Fruit fly (Drosophila melanogaster) whole organism, embryonic: ENCODE measurements around the gene bab1.
A peak's percentile ranks its signal among the peaks of the same experiment; 100 is the strongest.

ENCODE experiments used
- ATbp ChIP-seq: fragments of 200-800 bp; sonication (Bioruptor generic); optimal IDR thresholded peaks from 2 replicates; lab custom pipeline; 2017; ENCODE audit warnings: missing biosample characterization, mild to moderate bottlenecking, missing genetic modification characterization, missing genetic modification reagents
- Blimp-1 ChIP-seq: fragments of 200-800 bp; sonication (Bioruptor generic); optimal IDR thresholded peaks from 3 replicates; lab custom pipeline; 2018; ENCODE audit warnings: missing biosample characterization, missing genetic modification characterization, mild to moderate bottlenecking, moderate library complexity, missing genetic modification reagents
- CG10431 ChIP-seq: fragments of 200-800 bp; sonication (Bioruptor generic); optimal IDR thresholded peaks from 3 replicates; lab custom pipeline; 2018; ENCODE audit warnings: missing biosample characterization, mild to moderate bottlenecking, missing genetic modification characterization
- CG10462 ChIP-seq: fragments of 200-800 bp; sonication (Bioruptor generic); optimal IDR thresholded peaks from 2 replicates; lab custom pipeline; 2016; ENCODE audit warnings: missing biosample characterization, missing genetic modification characterization
- CG11723 ChIP-seq: fragments of 200-800 bp; sonication (Bioruptor generic); optimal IDR thresholded peaks from 2 replicates; lab custom pipeline; 2017; ENCODE audit warnings: missing biosample characterization, mild to moderate bottlenecking, missing genetic modification characterization
- CG12299 ChIP-seq: fragments of 200-800 bp; sonication (Bioruptor generic); optimal IDR thresholded peaks from 2 replicates; lab custom pipeline; 2018; ENCODE audit warnings: missing biosample characterization, mild to moderate bottlenecking, missing genetic modification characterization
- CG12942 ChIP-seq: fragments of 200-800 bp; sonication (Bioruptor generic); optimal IDR thresholded peaks from 3 replicates; lab custom pipeline; 2016; ENCODE audit warnings: missing biosample characterization, missing genetic modification characterization
- CG15269 ChIP-seq: fragments of 200-800 bp; sonication (Bioruptor generic); optimal IDR thresholded peaks from 2 replicates; lab custom pipeline; 2018; ENCODE audit warnings: missing biosample characterization, mild to moderate bottlenecking, missing genetic modification characterization, moderate library complexity
- CG1602 ChIP-seq: fragments of 200-800 bp; sonication (Bioruptor generic); optimal IDR thresholded peaks from 3 replicates; lab custom pipeline; 2016; ENCODE audit warnings: missing biosample characterization, missing genetic modification characterization
- CG1647 ChIP-seq: fragments of 200-800 bp; sonication (Bioruptor generic); optimal IDR thresholded peaks from 3 replicates; lab custom pipeline; 2016; ENCODE audit warnings: missing biosample characterization, missing genetic modification characterization
- CG17186 ChIP-seq: fragments of 200-800 bp; sonication (Bioruptor generic); optimal IDR thresholded peaks from 3 replicates; lab custom pipeline; 2017; ENCODE audit warnings: missing biosample characterization, missing genetic modification reagents, missing genetic modification characterization
- CG18619 ChIP-seq: fragments of 200-800 bp; sonication (Bioruptor generic); optimal IDR thresholded peaks from 3 replicates; lab custom pipeline; 2017; ENCODE audit warnings: missing biosample characterization, mild to moderate bottlenecking, missing genetic modification characterization
- CG18764 ChIP-seq: fragments of 200-800 bp; sonication (Bioruptor generic); optimal IDR thresholded peaks from 3 replicates; lab custom pipeline; 2016; ENCODE audit warnings: missing biosample characterization, missing genetic modification characterization
- CG2116 ChIP-seq: fragments of 200-800 bp; sonication (Bioruptor generic); optimal IDR thresholded peaks from 3 replicates; lab custom pipeline; 2018; ENCODE audit warnings: missing biosample characterization, mild to moderate bottlenecking, missing genetic modification characterization
- CG3065 ChIP-seq: fragments of 200-800 bp; sonication (Bioruptor generic); optimal IDR thresholded peaks from 2 replicates; lab custom pipeline; 2016; ENCODE audit warnings: missing biosample characterization, missing genetic modification characterization
- CG3838 ChIP-seq: fragments of 200-800 bp; sonication (Bioruptor generic); optimal IDR thresholded peaks from 3 replicates; lab custom pipeline; 2016; ENCODE audit warnings: missing biosample characterization, missing genetic modification characterization
- CG6654 ChIP-seq: fragments of 200-800 bp; sonication (Bioruptor generic); optimal IDR thresholded peaks from 2 replicates; lab custom pipeline; 2017; ENCODE audit warnings: missing biosample characterization, mild to moderate bottlenecking, missing genetic modification characterization
- CG7271 ChIP-seq: fragments of 200-800 bp; sonication (Bioruptor generic); optimal IDR thresholded peaks from 2 replicates; lab custom pipeline; 2018; ENCODE audit warnings: missing biosample characterization, mild to moderate bottlenecking, missing genetic modification characterization, moderate library complexity
- CG7987 ChIP-seq: fragments of 200-800 bp; sonication (Bioruptor generic); optimal IDR thresholded peaks from 2 replicates; lab custom pipeline; 2018; ENCODE audit warnings: missing biosample characterization, mild to moderate bottlenecking, missing genetic modification characterization, moderate library complexity
- CHES-1-like ChIP-seq: fragments of 200-800 bp; sonication (Bioruptor generic); optimal IDR thresholded peaks from 2 replicates; lab custom pipeline; 2016; ENCODE audit warnings: missing biosample characterization, missing genetic modification characterization
- Fer1 ChIP-seq: fragments of 200-800 bp; sonication (Bioruptor generic); optimal IDR thresholded peaks from 2 replicates; lab custom pipeline; 2017; ENCODE audit warnings: missing biosample characterization, mild to moderate bottlenecking, missing genetic modification characterization
- Hand ChIP-seq: fragments of 200-800 bp; sonication (Bioruptor generic); optimal IDR thresholded peaks from 2 replicates; lab custom pipeline; 2017; ENCODE audit warnings: mild to moderate bottlenecking, missing biosample characterization, missing genetic modification reagents, missing genetic modification characterization
- Hmx ChIP-seq: fragments of 200-800 bp; sonication (Bioruptor generic); optimal IDR thresholded peaks from 2 replicates; lab custom pipeline; 2016; ENCODE audit warnings: missing biosample characterization, missing genetic modification characterization
- Mad ChIP-seq: fragments of 200-800 bp; sonication (Bioruptor generic); optimal IDR thresholded peaks from 2 replicates; lab custom pipeline; 2016; ENCODE audit warnings: missing biosample characterization, missing genetic modification characterization
- Mes4 ChIP-seq: fragments of 200-800 bp; sonication (Bioruptor generic); optimal IDR thresholded peaks from 2 replicates; lab custom pipeline; 2016; ENCODE audit warnings: missing biosample characterization, missing genetic modification characterization
- NC2α ChIP-seq: fragments of 200-800 bp; sonication (Bioruptor generic); optimal IDR thresholded peaks from 2 replicates; lab custom pipeline; 2016; ENCODE audit warnings: missing biosample characterization, missing genetic modification characterization
- Nf-YC ChIP-seq: fragments of 200-800 bp; optimal IDR thresholded peaks from 3 replicates; lab custom pipeline; 2019; ENCODE audit warnings: missing biosample characterization, mild to moderate bottlenecking, missing genetic modification characterization, moderate library complexity
- Oli ChIP-seq: fragments of 200-800 bp; sonication (Bioruptor generic); optimal IDR thresholded peaks from 2 replicates; lab custom pipeline; 2018; ENCODE audit warnings: missing biosample characterization, mild to moderate bottlenecking, missing genetic modification characterization, moderate library complexity
- Opbp ChIP-seq: fragments of 200-800 bp; sonication (Bioruptor generic); IDR thresholded peaks from 3 replicates; pipeline ENCODE4 v1.3.6; 2022; ENCODE audit warnings: missing biosample characterization, missing genetic modification characterization; ENCODE audit not compliant: partially characterized antibody
- PHDP ChIP-seq: fragments of 200-800 bp; sonication (Bioruptor generic); optimal IDR thresholded peaks from 3 replicates; lab custom pipeline; 2018; ENCODE audit warnings: missing biosample characterization, mild to moderate bottlenecking, missing genetic modification characterization, moderate library complexity
- Six4 ChIP-seq: fragments of 200-800 bp; sonication (Bioruptor generic); optimal IDR thresholded peaks from 2 replicates; lab custom pipeline; 2016; ENCODE audit warnings: missing biosample characterization, missing genetic modification characterization
- Sry-β ChIP-seq: fragments of 200-800 bp; sonication (Bioruptor generic); optimal IDR thresholded peaks from 2 replicates; lab custom pipeline; 2018; ENCODE audit warnings: missing biosample characterization, mild to moderate bottlenecking, missing genetic modification characterization, moderate library complexity
- ab ChIP-seq: fragments of 200-800 bp; sonication (Bioruptor generic); optimal IDR thresholded peaks from 2 replicates; lab custom pipeline; 2016; ENCODE audit warnings: missing biosample characterization, missing genetic modification characterization
- bowl ChIP-seq: fragments of 200-800 bp; sonication (Bioruptor generic); IDR thresholded peaks from 2 replicates; pipeline ENCODE4 v1.3.6; 2022; ENCODE audit warnings: missing biosample characterization, missing genetic modification characterization
- cg ChIP-seq: fragments of 200-800 bp; sonication (Bioruptor generic); optimal IDR thresholded peaks from 3 replicates; lab custom pipeline; 2019; ENCODE audit warnings: missing biosample characterization, mild to moderate bottlenecking, missing genetic modification characterization, moderate library complexity
- dmrt99B ChIP-seq: fragments of 200-800 bp; sonication (Bioruptor generic); optimal IDR thresholded peaks from 2 replicates; lab custom pipeline; 2018; ENCODE audit warnings: missing biosample characterization, mild to moderate bottlenecking, missing genetic modification characterization, moderate library complexity
- en ChIP-seq: fragments of 200-800 bp; sonication (Bioruptor generic); optimal IDR thresholded peaks from 2 replicates; lab custom pipeline; 2016; ENCODE audit warnings: missing biosample characterization, missing genetic modification characterization
- esg ChIP-seq: fragments of 200-800 bp; sonication (Bioruptor generic); conservative IDR thresholded peaks from 2 replicates; pipeline ENCODE4 v1.3.6; 2022; ENCODE audit warnings: missing biosample characterization, missing genetic modification characterization
- eyg ChIP-seq: fragments of 200-800 bp; sonication (Bioruptor generic); optimal IDR thresholded peaks from 3 replicates; lab custom pipeline; 2016; ENCODE audit warnings: missing biosample characterization, missing genetic modification characterization
- fd3F ChIP-seq: fragments of 200-800 bp; sonication (Bioruptor generic); optimal IDR thresholded peaks from 2 replicates; lab custom pipeline; 2018; ENCODE audit warnings: missing biosample characterization, mild to moderate bottlenecking, missing genetic modification characterization, moderate library complexity
- hb ChIP-seq: fragments of 200-800 bp; sonication (Bioruptor generic); IDR thresholded peaks from 3 replicates; pipeline ENCODE4 v1.3.6; 2022; ENCODE audit warnings: missing biosample characterization, missing genetic modification characterization; ENCODE audit not compliant: partially characterized antibody
- inv ChIP-seq: fragments of 200-800 bp; sonication (Bioruptor generic); IDR thresholded peaks from 2 replicates; pipeline ENCODE4 v1.3.6; 2022; ENCODE audit warnings: missing biosample characterization, missing genetic modification characterization; ENCODE audit not compliant: partially characterized antibody
- kay ChIP-seq: fragments of 200-800 bp; sonication (Bioruptor generic); optimal IDR thresholded peaks from 2 replicates; lab custom pipeline; 2016; ENCODE audit warnings: missing biosample characterization, missing genetic modification characterization
- lov ChIP-seq, 2 experiments: fragments of 200-800 bp in 1 of 2; fragments of >200 bp in 1 of 2; sonication (Bioruptor generic) in 1 of 2; IDR thresholded peaks in 1 of 2; optimal IDR thresholded peaks in 1 of 2; 2 replicates in 1 of 2; 3 replicates in 1 of 2; pipeline versions ENCODE4 v1.3.6 to Lab custom; 2017 to 2022; ENCODE audit warnings: missing biosample characterization in 1 of 2, missing genetic modification characterization in 1 of 2
- ranshi ChIP-seq: fragments of 200-800 bp; sonication (Bioruptor generic); IDR thresholded peaks from 2 replicates; pipeline ENCODE4 v1.3.6; 2022; ENCODE audit warnings: missing biosample characterization, missing genetic modification characterization
- scrt ChIP-seq: fragments of 200-800 bp; sonication (Bioruptor generic); optimal IDR thresholded peaks from 2 replicates; lab custom pipeline; 2018; ENCODE audit warnings: missing biosample characterization, mild to moderate bottlenecking, missing genetic modification characterization, moderate library complexity
- sim ChIP-seq: fragments of 200-800 bp; sonication (Bioruptor generic); IDR thresholded peaks from 2 replicates; pipeline ENCODE4 v1.3.6; 2022; ENCODE audit warnings: missing biosample characterization, missing genetic modification characterization
- zfh1 ChIP-seq: fragments of 200-800 bp; sonication (Bioruptor generic); IDR thresholded peaks from 3 replicates; pipeline ENCODE4 v1.3.6; 2022; ENCODE audit warnings: missing biosample characterization, missing genetic modification characterization

Gene bab1

DNA sequence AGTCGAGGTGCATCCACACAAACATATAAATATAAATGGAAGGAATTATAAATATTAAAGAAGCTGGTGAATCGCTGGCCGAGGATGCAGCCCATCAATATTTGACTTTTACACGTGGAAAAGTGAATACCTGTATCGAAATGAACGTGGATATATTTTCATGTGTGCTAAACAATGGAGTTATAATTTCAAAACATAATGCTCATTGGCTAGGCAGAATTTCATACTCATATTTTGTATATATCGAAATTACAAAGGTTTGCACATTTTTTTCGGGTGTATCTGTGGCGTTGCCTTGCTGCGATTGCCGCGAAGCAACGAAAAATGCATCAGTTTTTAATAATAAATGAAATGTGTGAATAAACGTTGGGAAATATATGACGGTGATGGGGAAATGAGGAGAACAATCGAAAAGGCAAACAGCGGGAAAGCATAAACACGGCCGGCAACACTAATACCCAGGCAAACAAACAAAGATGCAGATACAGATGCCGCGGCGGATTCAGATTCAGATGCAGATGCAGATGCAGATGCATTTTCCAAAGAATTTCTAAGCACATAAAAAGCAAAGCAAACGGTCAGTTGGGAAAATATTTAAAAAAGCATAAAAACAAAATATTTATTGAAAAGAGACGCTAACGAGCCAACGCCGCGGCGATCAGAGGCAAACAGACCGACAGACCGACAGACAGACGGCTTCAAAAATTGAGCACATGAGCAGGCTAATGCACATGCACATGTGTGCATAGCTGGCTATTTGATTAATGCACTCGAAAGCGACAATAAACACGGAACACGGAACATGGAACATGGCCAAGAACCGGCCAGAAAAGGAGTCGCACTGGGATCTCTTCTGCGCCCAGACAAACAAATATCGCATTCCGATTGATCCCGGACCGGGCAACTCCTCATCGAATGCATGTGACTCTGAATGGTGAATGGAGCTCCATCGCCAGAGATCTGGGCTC, 3.7 kb downstream of the bab1 start (continued):
- TF ChIP-seq inv (GFP tag; lab: Robert Waterston, UW) (no peak), CG2116 (GFP tag; lab: Kevin White, UChicago) (no peak), ATbp (peak; percentile 24), kay (GFP tag; lab: Kevin White, UChicago) (no peak), CG18619 (GFP tag; lab: Kevin White, UChicago) (no peak), CG10462 (peak; percentile 7), CG1602 (GFP tag; lab: Kevin White, UChicago) (peak; percentile 3), CG15269 (tag; lab: Kevin White, UChicago) (no peak), Six4 (peak; percentile 55), dmrt99B (tag; lab: Kevin White, UChicago) (peak; percentile 66), CG11723 (no peak), Fer1 (GFP tag; lab: Kevin White, UChicago) (no peak), CHES-1-like (GFP tag; lab: Kevin White, UChicago) (no peak), en (GFP tag; lab: Kevin White, UChicago) (no peak), CG18764 (GFP tag; lab: Kevin White, UChicago) (peak; percentile 32), CG3838 (no peak), eyg (GFP tag; lab: Kevin White, UChicago) (no peak), cg (peak; percentile 2), Mes4 (GFP tag; lab: Kevin White, UChicago) (no peak), Blimp-1 (peak; percentile 80), zfh1 (GFP tag; lab: Robert Waterston, UW) (peak; percentile 81), lov (optimal IDR thresholded peaks at IDR 0.05; lab: Kevin White, UChicago) (no peak), lov (GFP tag; IDR thresholded peaks at IDR 0.05; lab: Robert Waterston, UW) (peak; percentile 76; the same call in 1 of the 3 replicates), Nf-YC (tag; lab: Kevin White, UChicago) (no peak), bowl (GFP tag; lab: Robert Waterston, UW) (no peak), CG6654 (GFP tag; lab: Kevin White, UChicago) (peak; percentile 45), CG7271 (no peak), Opbp (GFP tag; lab: Robert Waterston, UW) (no peak), CG7987 (GFP tag; lab: Kevin White, UChicago) (no peak), sim (GFP tag; lab: Robert Waterston, UW) (0 out of 2 replicates have a peak, but pooled peaks have one; percentile 21), NC2α (peak; percentile 16), Oli (tag; lab: Kevin White, UChicago) (peak; percentile 17), Sry-β (peak; percentile 36), Hmx (GFP tag; lab: Kevin White, UChicago) (no peak), CG10431 (GFP tag; lab: Kevin White, UChicago) (peak; percentile 8), CG12299 (tag; lab: Kevin White, UChicago) (no peak), hb (GFP tag; lab: Robert Waterston, UW) (no peak), CG12942 (GFP tag; lab: Kevin White, UChicago) (no peak), CG3065 (GFP tag; lab: Kevin White, UChicago) (no peak), ab (GFP tag; lab: Kevin White, UChicago) (no peak), Hand (no peak), CG1647 (GFP tag; lab: Kevin White, UChicago) (no peak), PHDP (tag; lab: Kevin White, UChicago) (peak; percentile 34), CG17186 (no peak), esg (no peak), fd3F (GFP tag; lab: Kevin White, UChicago) (no peak), scrt (no peak), Mad (GFP tag; lab: Kevin White, UChicago) (no peak), ranshi (GFP tag; lab: Robert Waterston, UW) (peak; percentile 69)
